Fruit fly (Drosophila melanogaster) whole organism, embryonic: Measurements from ENCODE around the gene HDAC1.

ENCODE experiments used
- Ada2b ChIP-seq: fragments of 200-800 bp; sonication (Bioruptor generic); IDR thresholded peaks from 2 replicates; pipeline ENCODE4 v1.3.6; 2022; ENCODE audit warnings: missing biosample characterization, missing genetic modification characterization
- B-H1 ChIP-seq: fragments of 200-800 bp; sonication (Bioruptor generic); IDR thresholded peaks from 3 replicates; pipeline ENCODE4 v1.3.6; 2022; ENCODE audit warnings: missing biosample characterization, missing genetic modification characterization
- CG10267 ChIP-seq: fragments of 200-800 bp; sonication (Bioruptor generic); optimal IDR thresholded peaks from 2 replicates; lab custom pipeline; 2018; ENCODE audit warnings: missing biosample characterization, mild to moderate bottlenecking, missing genetic modification characterization, moderate library complexity
- CG10431 ChIP-seq: fragments of 200-800 bp; sonication (Bioruptor generic); optimal IDR thresholded peaks from 3 replicates; lab custom pipeline; 2018; ENCODE audit warnings: missing biosample characterization, mild to moderate bottlenecking, missing genetic modification characterization
- CG11456 ChIP-seq: fragments of 200-800 bp; sonication (Bioruptor generic); IDR thresholded peaks from 3 replicates; pipeline ENCODE4 v1.3.6; 2022; ENCODE audit warnings: missing biosample characterization, missing genetic modification characterization
- CG12104 ChIP-seq: fragments of 200-800 bp; sonication (Bioruptor generic); optimal IDR thresholded peaks from 3 replicates; lab custom pipeline; 2016; ENCODE audit warnings: missing biosample characterization, missing genetic modification characterization
- CG12219 ChIP-seq: fragments of 200-800 bp; sonication (Bioruptor generic); optimal IDR thresholded peaks from 3 replicates; lab custom pipeline; 2018; ENCODE audit warnings: missing biosample characterization, mild to moderate bottlenecking, missing genetic modification characterization
- CG12299 ChIP-seq: fragments of 200-800 bp; sonication (Bioruptor generic); optimal IDR thresholded peaks from 2 replicates; lab custom pipeline; 2018; ENCODE audit warnings: missing biosample characterization, mild to moderate bottlenecking, missing genetic modification characterization
- CG12659 ChIP-seq: fragments of 200-800 bp; sonication (Bioruptor generic); optimal IDR thresholded peaks from 3 replicates; lab custom pipeline; 2017; ENCODE audit warnings: mild to moderate bottlenecking, missing biosample characterization, missing genetic modification reagents, missing genetic modification characterization
- CG14710 ChIP-seq: fragments of 200-800 bp; sonication (Bioruptor generic); optimal IDR thresholded peaks from 3 replicates; lab custom pipeline; 2019; ENCODE audit warnings: missing biosample characterization, mild to moderate bottlenecking, missing genetic modification characterization, moderate library complexity
- CG14860 ChIP-seq: fragments of 200-800 bp; sonication (Bioruptor generic); IDR thresholded peaks from 3 replicates; pipeline ENCODE4 v1.3.6; 2022; ENCODE audit warnings: missing biosample characterization, missing genetic modification characterization; ENCODE audit not compliant: partially characterized antibody
- CG15011 ChIP-seq: fragments of 200-800 bp; sonication (Bioruptor generic); optimal IDR thresholded peaks from 3 replicates; lab custom pipeline; 2018; ENCODE audit warnings: missing biosample characterization, mild to moderate bottlenecking, missing genetic modification characterization
- CG1529 ChIP-seq: fragments of 200-800 bp; sonication (Bioruptor generic); optimal IDR thresholded peaks from 3 replicates; lab custom pipeline; 2018; ENCODE audit warnings: missing biosample characterization, missing genetic modification characterization
- CG15696 ChIP-seq: fragments of 200-800 bp; sonication (Bioruptor generic); optimal IDR thresholded peaks from 2 replicates; lab custom pipeline; 2019; ENCODE audit warnings: missing biosample characterization, mild to moderate bottlenecking, missing genetic modification characterization, moderate library complexity
- CG2199 ChIP-seq: fragments of 200-800 bp; sonication (Bioruptor generic); IDR thresholded peaks from 3 replicates; pipeline ENCODE4 v1.3.6; 2022; ENCODE audit warnings: missing biosample characterization, missing genetic modification characterization
- CG31224 ChIP-seq: fragments of 200-800 bp; sonication (Bioruptor generic); IDR thresholded peaks from 2 replicates; pipeline ENCODE4 v1.3.6; 2022; ENCODE audit warnings: missing biosample characterization, missing genetic modification characterization
- CG31365 ChIP-seq: fragments of 200-800 bp; sonication (Bioruptor generic); optimal IDR thresholded peaks from 2 replicates; lab custom pipeline; 2018; ENCODE audit warnings: missing biosample characterization, mild to moderate bottlenecking, missing genetic modification characterization
- CG34376 ChIP-seq: fragments of 200-800 bp; sonication (Bioruptor generic); optimal IDR thresholded peaks from 2 replicates; lab custom pipeline; 2018; ENCODE audit warnings: missing biosample characterization, mild to moderate bottlenecking, missing genetic modification characterization
- CG4854 ChIP-seq: fragments of 200-800 bp; sonication (Bioruptor generic); optimal IDR thresholded peaks from 2 replicates; lab custom pipeline; 2016; ENCODE audit warnings: missing biosample characterization, missing genetic modification characterization, inconsistent platforms
- CG6689 ChIP-seq: fragments of 200-800 bp; sonication (Bioruptor generic); IDR thresholded peaks from 2 replicates; pipeline ENCODE4 v1.3.6; 2022; ENCODE audit warnings: missing biosample characterization, missing genetic modification characterization
- CG6791 ChIP-seq: fragments of 200-800 bp; sonication (Bioruptor generic); IDR thresholded peaks from 3 replicates; pipeline ENCODE4 v1.3.6; 2022; ENCODE audit warnings: missing biosample characterization, missing genetic modification characterization; ENCODE audit not compliant: partially characterized antibody
- CG8281 ChIP-seq: fragments of 200-800 bp; sonication (Bioruptor generic); optimal IDR thresholded peaks from 2 replicates; lab custom pipeline; 2018; ENCODE audit warnings: missing biosample characterization, mild to moderate bottlenecking, missing genetic modification characterization, moderate library complexity
- CG8290 ChIP-seq, 3 experiments: fragments of 200-800 bp; sonication (Bioruptor generic); optimal IDR thresholded peaks; 2 replicates each; lab custom pipeline; 2016 to 2019; ENCODE audit warnings: missing biosample characterization in 3 of 3, missing genetic modification characterization in 3 of 3, mild to moderate bottlenecking in 2 of 3, moderate library complexity in 1 of 3
- CG9876 ChIP-seq: fragments of 200-800 bp; sonication (Bioruptor generic); optimal IDR thresholded peaks from 2 replicates; lab custom pipeline; 2016; ENCODE audit warnings: missing biosample characterization, missing genetic modification characterization
- CrebB ChIP-seq: fragments of 200-800 bp; sonication (Bioruptor generic); optimal IDR thresholded peaks from 3 replicates; lab custom pipeline; 2018; ENCODE audit warnings: missing biosample characterization, mild to moderate bottlenecking, missing genetic modification characterization
- Dip2 ChIP-seq: fragments of 200-800 bp; sonication (Bioruptor generic); IDR thresholded peaks from 2 replicates; pipeline ENCODE4 v1.3.6; 2022; ENCODE audit warnings: missing biosample characterization, missing genetic modification characterization
- Dp ChIP-seq: fragments of 200-800 bp; sonication (Bioruptor generic); optimal IDR thresholded peaks from 2 replicates; lab custom pipeline; 2018; ENCODE audit warnings: missing biosample characterization, mild to moderate bottlenecking, missing genetic modification characterization, moderate library complexity
- GATAe ChIP-seq: fragments of 200-800 bp; sonication (Bioruptor generic); conservative IDR thresholded peaks from 2 replicates; pipeline ENCODE4 v1.3.6; 2022; ENCODE audit warnings: missing biosample characterization, missing genetic modification characterization
- Hr78 ChIP-seq, 2 experiments: fragments of 200-800 bp in 1 of 2; fragments of >200 bp in 1 of 2; sonication (Bioruptor generic) in 1 of 2; optimal IDR thresholded peaks; 2 replicates each; lab custom pipeline; 2017 to 2019; ENCODE audit warnings: missing biosample characterization in 2 of 2, missing genetic modification characterization in 2 of 2, mild to moderate bottlenecking in 1 of 2, moderate library complexity in 1 of 2
- MBD-R2 ChIP-seq: fragments of 200-800 bp; sonication (Bioruptor generic); IDR thresholded peaks from 2 replicates; pipeline ENCODE4 v1.3.6; 2022; ENCODE audit warnings: missing biosample characterization, missing genetic modification characterization
- NK7.1 ChIP-seq: fragments of 200-800 bp; sonication (Bioruptor generic); optimal IDR thresholded peaks from 3 replicates; lab custom pipeline; 2016; ENCODE audit warnings: missing biosample characterization, missing genetic modification characterization
- Nf-YB ChIP-seq: fragments of 200-800 bp; sonication (Bioruptor generic); optimal IDR thresholded peaks from 3 replicates; lab custom pipeline; 2019; ENCODE audit warnings: missing biosample characterization, mild to moderate bottlenecking, missing genetic modification characterization, moderate library complexity
- Side ChIP-seq: fragments of 200-800 bp; sonication (Bioruptor generic); optimal IDR thresholded peaks from 2 replicates; lab custom pipeline; 2016; ENCODE audit warnings: missing biosample characterization, missing genetic modification characterization
- Sin3A ChIP-seq: fragments of >200 bp; optimal IDR thresholded peaks from 2 replicates; lab custom pipeline; 2018
- Stat92E ChIP-seq, 3 experiments: fragments of >200 bp in 2 of 3; fragments of 200-800 bp in 1 of 3; sonication (Bioruptor generic) in 1 of 3; optimal IDR thresholded peaks; 2 replicates each; lab custom pipeline; 2017 to 2019; ENCODE audit warnings: missing biosample characterization in 3 of 3, missing genetic modification characterization in 3 of 3, mild to moderate bottlenecking in 1 of 3, moderate library complexity in 1 of 3
- Vsx1 ChIP-seq: fragments of 200-800 bp; sonication (Bioruptor generic); optimal IDR thresholded peaks from 2 replicates; lab custom pipeline; 2017; ENCODE audit warnings: missing biosample characterization, mild to moderate bottlenecking, missing genetic modification characterization, missing genetic modification reagents
- ac ChIP-seq: fragments of 200-800 bp; sonication (Bioruptor generic); optimal IDR thresholded peaks from 3 replicates; lab custom pipeline; 2017; ENCODE audit warnings: missing biosample characterization, mild to moderate bottlenecking, missing genetic modification characterization
- bigmax ChIP-seq: fragments of 200-800 bp; sonication (Bioruptor generic); optimal IDR thresholded peaks from 2 replicates; lab custom pipeline; 2018; ENCODE audit warnings: missing biosample characterization, mild to moderate bottlenecking, missing genetic modification characterization
- br ChIP-seq: fragments of >200 bp; optimal IDR thresholded peaks from 2 replicates; lab custom pipeline; 2017
- crc ChIP-seq: fragments of 200-800 bp; sonication (Bioruptor generic); optimal IDR thresholded peaks from 2 replicates; lab custom pipeline; 2016; ENCODE audit warnings: missing biosample characterization, missing genetic modification characterization
- exex ChIP-seq: fragments of 200-800 bp; sonication (Bioruptor generic); optimal IDR thresholded peaks from 4 replicates; lab custom pipeline; 2018; ENCODE audit warnings: missing biosample characterization, mild to moderate bottlenecking, missing genetic modification characterization, moderate library complexity
- gcm ChIP-seq: fragments of 200-800 bp; sonication (Bioruptor generic); optimal IDR thresholded peaks from 2 replicates; lab custom pipeline; 2019; ENCODE audit warnings: missing biosample characterization, mild to moderate bottlenecking, missing genetic modification characterization, moderate library complexity
- ind ChIP-seq: fragments of 200-800 bp; sonication (Bioruptor generic); optimal IDR thresholded peaks from 3 replicates; lab custom pipeline; 2016; ENCODE audit warnings: missing biosample characterization, missing genetic modification characterization
- kni ChIP-seq: fragments of 200-800 bp; sonication (Bioruptor generic); optimal IDR thresholded peaks from 3 replicates; lab custom pipeline; 2017; ENCODE audit warnings: mild to moderate bottlenecking, missing biosample characterization, missing genetic modification reagents, missing genetic modification characterization
- luna ChIP-seq: fragments of 200-800 bp; sonication (Bioruptor generic); optimal IDR thresholded peaks from 2 replicates; lab custom pipeline; 2016; ENCODE audit warnings: missing biosample characterization, missing genetic modification characterization
- maf-S ChIP-seq: fragments of 200-800 bp; sonication (Bioruptor generic); optimal IDR thresholded peaks from 2 replicates; lab custom pipeline; 2016; ENCODE audit warnings: missing biosample characterization, missing genetic modification characterization
- p53 ChIP-seq: fragments of 200-800 bp; sonication (Bioruptor generic); optimal IDR thresholded peaks from 2 replicates; lab custom pipeline; 2016; ENCODE audit warnings: missing biosample characterization, missing genetic modification characterization
- rib ChIP-seq: fragments of 200-800 bp; sonication (Bioruptor generic); IDR thresholded peaks from 2 replicates; pipeline ENCODE4 v1.3.6; 2022; ENCODE audit warnings: missing biosample characterization, missing genetic modification characterization
- salm ChIP-seq: fragments of 200-800 bp; sonication (Bioruptor generic); optimal IDR thresholded peaks from 2 replicates; lab custom pipeline; 2018; ENCODE audit warnings: missing biosample characterization, mild to moderate bottlenecking, missing genetic modification characterization
- stwl ChIP-seq: fragments of 200-800 bp; sonication (Bioruptor generic); optimal IDR thresholded peaks from 3 replicates; lab custom pipeline; 2018; ENCODE audit warnings: missing biosample characterization, mild to moderate bottlenecking, missing genetic modification characterization, moderate library complexity

HDAC1 gene

DNA sequence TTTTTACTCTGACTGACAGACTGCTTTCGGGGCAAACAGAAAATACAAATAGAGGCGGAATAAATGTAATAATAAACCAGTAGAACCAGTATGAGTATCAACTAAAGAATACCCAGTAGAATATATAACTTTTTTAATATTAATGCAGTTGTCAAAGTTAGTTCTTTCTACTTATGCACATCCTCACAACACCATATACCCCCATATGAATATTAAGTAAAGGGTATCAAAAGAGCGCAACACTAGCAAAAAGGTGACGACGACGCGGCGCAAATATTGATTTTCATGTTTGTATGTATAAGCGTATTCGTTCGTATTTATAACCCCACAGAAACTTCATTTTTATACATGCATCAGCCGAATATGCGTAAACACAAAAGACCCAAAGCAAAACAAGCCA lies 13.5 kb upstream of the HDAC1 start (continued):
- peak; percentile 91 for TF ChIP-seq CG15696 (tag; lab: Kevin White, UChicago)
- peak; percentile 89 for TF ChIP-seq CG8290 (GFP tag; optimal IDR thresholded peaks at IDR 0.05; lab: Kevin White, UChicago)
- peak; percentile 65 to 79 for TF ChIP-seq CG8290 (tag; optimal IDR thresholded peaks at IDR 0.05; lab: Kevin White, UChicago)
- TF ChIP-seq CG14860 (GFP tag; lab: Robert Waterston, UW), result no peak
- TF ChIP-seq CG12299, result peak; percentile 77
- TF ChIP-seq ac, result peak; percentile 87
- peak; percentile 95 for TF ChIP-seq CG4854 (GFP tag; lab: Kevin White, UChicago)
- peak; percentile 95 for TF ChIP-seq CG12104 (GFP tag; lab: Kevin White, UChicago)
- TF ChIP-seq salm, result peak; percentile 87
- TF ChIP-seq GATAe (GFP tag; lab: Robert Waterston, UW), result peak; percentile 72
- peak; percentile 94 for TF ChIP-seq CG11456
- peak in 1 of 3 experiments; percentile 91 for TF ChIP-seq Stat92E (GFP tag; optimal IDR thresholded peaks at IDR 0.05; lab: Kevin White, UChicago)
- peak; percentile 94 for TF ChIP-seq CG12659 (GFP tag; lab: Kevin White, UChicago)
- peak; percentile 90 for TF ChIP-seq CG1529 (GFP tag; lab: Kevin White, UChicago)
- TF ChIP-seq Vsx1 (GFP tag; lab: Kevin White, UChicago), result peak; percentile 84
- TF ChIP-seq CG10431 (GFP tag; lab: Kevin White, UChicago), result peak; percentile 78
- TF ChIP-seq B-H1 (GFP tag; lab: Robert Waterston, UW), result peak; percentile 91
- no peak for TF ChIP-seq Dp
- no peak for TF ChIP-seq CG6791 (GFP tag; lab: Robert Waterston, UW)
- TF ChIP-seq Sin3A (lab: Kevin White, UChicago), result no peak
- peak; percentile 95 for TF ChIP-seq CG6689 (GFP tag; lab: Robert Waterston, UW)
- TF ChIP-seq NK7.1 (GFP tag; lab: Kevin White, UChicago), result peak; percentile 85
- TF ChIP-seq Side, result peak; percentile 89
- peak; percentile 85 for TF ChIP-seq CrebB (tag; lab: Kevin White, UChicago)
- peak; percentile 89 for TF ChIP-seq CG12219 (GFP tag; lab: Kevin White, UChicago)
- TF ChIP-seq Nf-YB (GFP tag; lab: Kevin White, UChicago), result peak; percentile 81
- peak; percentile 94 for TF ChIP-seq CG14710 (tag; lab: Kevin White, UChicago)
- peak; percentile 79 for TF ChIP-seq crc (GFP tag; lab: Kevin White, UChicago)
- TF ChIP-seq Hr78 (GFP tag; optimal IDR thresholded peaks at IDR 0.05; lab: Kevin White, UChicago), result peak in 1 of 2 experiments; percentile 91
- peak; percentile 67 for TF ChIP-seq maf-S (GFP tag; lab: Kevin White, UChicago)
- peak; percentile 95 for TF ChIP-seq Ada2b (GFP tag; lab: Robert Waterston, UW)
- peak; percentile 75 for TF ChIP-seq CG34376 (GFP tag; lab: Kevin White, UChicago)
- no peak for TF ChIP-seq Dip2 (GFP tag; lab: Robert Waterston, UW)
- TF ChIP-seq CG31365 (tag; lab: Kevin White, UChicago), result peak; percentile 85
- peak; percentile 46 for TF ChIP-seq p53 (GFP tag; lab: Kevin White, UChicago)
- peak; percentile 85 for TF ChIP-seq kni (GFP tag; lab: Kevin White, UChicago)
- TF ChIP-seq CG2199, result peak; percentile 95; the same call in 2 of the 3 replicates
- peak; percentile 90 for TF ChIP-seq gcm (GFP tag; lab: Kevin White, UChicago)
- no peak for TF ChIP-seq br (lab: Kevin White, UChicago)
- peak; percentile 93 for TF ChIP-seq ind (GFP tag; lab: Kevin White, UChicago)
- peak; percentile 70 for TF ChIP-seq CG9876
- TF ChIP-seq CG31224 (GFP tag; lab: Robert Waterston, UW), result peak; percentile 80
- peak; percentile 57 for TF ChIP-seq exex (tag; lab: Kevin White, UChicago)
- TF ChIP-seq CG10267, result peak; percentile 90
- TF ChIP-seq bigmax (GFP tag; lab: Kevin White, UChicago), result peak; percentile 51
- peak; percentile 59; the same call in 1 of the 2 replicates for TF ChIP-seq MBD-R2
- TF ChIP-seq CG8281 (tag; lab: Kevin White, UChicago), result peak; percentile 81
- peak; percentile 58 for TF ChIP-seq stwl (tag; lab: Kevin White, UChicago)
- TF ChIP-seq rib, result peak; percentile 83
- peak; percentile 88 for TF ChIP-seq CG15011
- TF ChIP-seq luna (GFP tag; lab: Kevin White, UChicago), result peak; percentile 66
